Fruit fly (Drosophila melanogaster): ENCODE data around the gene ND-20L.

DNA sequence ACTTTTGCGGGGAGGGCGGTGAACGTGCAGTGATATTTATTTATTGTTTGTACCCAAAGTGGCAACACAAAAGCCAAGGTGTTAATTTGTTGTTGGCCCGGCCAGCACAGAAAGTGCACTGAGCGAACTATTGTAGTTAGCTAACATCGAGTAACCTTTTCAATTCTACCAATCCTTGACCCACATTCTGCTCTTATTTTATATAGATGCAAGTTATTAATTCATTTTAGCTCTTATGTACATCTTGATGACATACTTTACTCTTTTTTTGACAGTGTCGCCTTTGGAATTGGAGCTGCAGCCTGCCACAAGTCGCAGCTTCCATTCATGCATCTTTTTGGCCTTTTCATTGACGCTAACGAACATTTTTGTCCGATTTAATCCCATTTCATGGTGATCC, 22.9 kb downstream of the ND-20L start:
- TF ChIP-seq Hr96 (GFP tag; optimal IDR thresholded peaks at IDR 0.05) (no peak), CG1620 (GFP tag; optimal IDR thresholded peaks at IDR 0.05) (no peak), CG5204 (GFP tag; optimal IDR thresholded peaks at IDR 0.05) (no peak), CG14711 (tag; optimal IDR thresholded peaks at IDR 0.05) (no peak), Mnt (GFP tag; optimal IDR thresholded peaks at IDR 0.05) (no peak)

Measured in whole organism, adult.